Fruit fly (Drosophila melanogaster) S2 (cell line): ENCODE measurements around the gene CG44001.

Experiments
- CG8478 ChIP-seq: fragments of >200 bp; optimal IDR thresholded peaks from 2 replicates; lab custom pipeline; 2018
- CTCF ChIP-seq, 2 experiments: fragments of >200 bp; optimal IDR thresholded peaks; 2 replicates each; lab custom pipeline; 2018

DNA sequence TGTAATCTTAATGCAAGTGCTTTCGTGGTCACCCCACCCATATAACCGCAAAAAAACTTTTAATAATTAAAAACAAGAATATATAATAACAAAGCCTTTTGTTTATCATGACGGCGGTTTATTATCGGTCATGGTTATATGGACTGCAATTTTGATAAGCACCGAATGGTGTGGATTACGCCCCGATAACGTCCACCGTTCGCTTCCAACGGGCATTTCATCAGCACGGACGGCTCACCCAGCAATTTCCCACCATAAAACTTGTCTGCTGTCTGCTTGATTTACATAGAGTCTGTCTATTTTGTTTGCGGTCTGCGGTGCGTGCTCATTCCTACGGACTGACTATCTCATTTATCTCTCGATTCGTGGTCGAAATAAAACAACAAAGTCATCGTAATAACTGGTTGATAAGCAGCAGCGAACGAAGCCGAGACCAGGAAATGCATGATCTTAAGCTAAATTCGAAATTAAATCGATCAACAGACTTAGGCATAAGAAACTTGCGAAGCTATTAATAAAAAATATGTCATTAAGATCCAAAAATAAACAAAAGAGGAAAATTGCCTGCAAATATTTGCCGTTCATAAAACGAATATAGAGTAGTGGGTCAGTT, 52.4 kb downstream of the CG44001 start:
- TF ChIP-seq CG8478: no peak
- no peak for TF ChIP-seq CTCF (optimal IDR thresholded peaks at IDR 0.05; lab: Kevin White, UChicago)
